Worm (Caenorhabditis elegans) whole organism, late embryonic: ENCODE measurements around the gene srh-128.
A peak's percentile ranks its signal among the peaks of the same experiment; 100 is the strongest.

Experiments
- F13H6.1 ChIP-seq: sonication (generic microtip); optimal IDR thresholded peaks from 2 replicates; lab custom pipeline; 2016; ENCODE audit warnings: missing genetic modification characterization, missing compliant biosample characterization
- K09A11.1 ChIP-seq: sonication (generic microtip); optimal IDR thresholded peaks from 2 replicates; lab custom pipeline; 2017; ENCODE audit warnings: antibody characterized with exemption, mild to moderate bottlenecking, missing genetic modification characterization, missing compliant biosample characterization; ENCODE audit not compliant: insufficient read depth
- T23F11.4 ChIP-seq: fragments of 200-800 bp; sonication (Bioruptor generic); optimal IDR thresholded peaks from 2 replicates; lab custom pipeline; 2018; ENCODE audit warnings: mild to moderate bottlenecking, missing genetic modification characterization, missing compliant biosample characterization
- ama-1 ChIP-seq: fragments of 150-350 bp; optimal IDR thresholded peaks from 2 replicates; lab custom pipeline; 2014
- ceh-18 ChIP-seq: sonication (generic microtip); optimal IDR thresholded peaks from 2 replicates; lab custom pipeline; 2016; ENCODE audit warnings: missing genetic modification characterization, missing compliant biosample characterization
- ceh-19 ChIP-seq: fragments of 200-800 bp; sonication (Bioruptor generic); optimal IDR thresholded peaks from 2 replicates; lab custom pipeline; 2018; ENCODE audit warnings: mild to moderate bottlenecking, missing genetic modification characterization, missing compliant biosample characterization
- ceh-22 ChIP-seq: sonication (generic microtip); optimal IDR thresholded peaks from 2 replicates; lab custom pipeline; 2017; ENCODE audit warnings: missing biosample characterization, missing genetic modification characterization
- ceh-30 ChIP-seq: fragments of 150-350 bp; optimal IDR thresholded peaks from 2 replicates; lab custom pipeline; 2014; ENCODE audit warnings: missing biosample characterization, missing genetic modification characterization
- ceh-34 ChIP-seq: sonication (generic microtip); optimal IDR thresholded peaks from 2 replicates; lab custom pipeline; 2016; ENCODE audit warnings: mild to moderate bottlenecking, missing genetic modification characterization, missing compliant biosample characterization
- ceh-6 ChIP-seq: fragments of 200-800 bp; sonication (Bioruptor generic); optimal IDR thresholded peaks from 2 replicates; lab custom pipeline; 2018; ENCODE audit warnings: mild to moderate bottlenecking, missing genetic modification characterization, missing compliant biosample characterization
- dmd-4 ChIP-seq: sonication (generic microtip); optimal IDR thresholded peaks from 2 replicates; lab custom pipeline; 2016; ENCODE audit warnings: borderline replicate concordance, missing genetic modification characterization, missing compliant biosample characterization
- elt-2 ChIP-seq: sonication (generic microtip); optimal IDR thresholded peaks from 2 replicates; lab custom pipeline; 2016; ENCODE audit warnings: missing genetic modification reagents, missing genetic modification characterization, missing compliant biosample characterization
- elt-4 ChIP-seq: sonication (generic microtip); optimal IDR thresholded peaks from 2 replicates; lab custom pipeline; 2016; ENCODE audit warnings: missing genetic modification characterization, missing compliant biosample characterization
- ets-4 ChIP-seq: sonication (generic microtip); optimal IDR thresholded peaks from 2 replicates; lab custom pipeline; 2016; ENCODE audit warnings: missing genetic modification characterization, missing compliant biosample characterization
- fax-1 ChIP-seq: sonication (generic microtip); optimal IDR thresholded peaks from 2 replicates; lab custom pipeline; 2016; ENCODE audit warnings: missing genotype, missing genetic modification characterization, missing compliant biosample characterization
- gmeb-2 ChIP-seq: sonication (generic microtip); optimal IDR thresholded peaks from 2 replicates; lab custom pipeline; 2016; ENCODE audit warnings: missing genetic modification characterization, inconsistent platforms, missing compliant biosample characterization
- hlh-13 ChIP-seq: fragments of 200-800 bp; sonication (Bioruptor generic); optimal IDR thresholded peaks from 2 replicates; lab custom pipeline; 2018; ENCODE audit warnings: mild to moderate bottlenecking, missing genetic modification characterization, missing compliant biosample characterization
- hlh-6 ChIP-seq: sonication (generic microtip); optimal IDR thresholded peaks from 2 replicates; lab custom pipeline; 2016; ENCODE audit warnings: missing genotype, missing genetic modification characterization, missing compliant biosample characterization
- lim-6 ChIP-seq: sonication (generic microtip); optimal IDR thresholded peaks from 2 replicates; lab custom pipeline; 2016; ENCODE audit warnings: missing genetic modification characterization, missing compliant biosample characterization
- lin-11 ChIP-seq: fragments of 200-800 bp; sonication (Bioruptor generic); optimal IDR thresholded peaks from 2 replicates; lab custom pipeline; 2018; ENCODE audit warnings: mild to moderate bottlenecking, missing genetic modification characterization, missing compliant biosample characterization
- nfya-1 ChIP-seq: sonication (generic microtip); optimal IDR thresholded peaks from 2 replicates; lab custom pipeline; 2017; ENCODE audit warnings: missing genetic modification characterization, mild to moderate bottlenecking, missing compliant biosample characterization, antibody characterized with exemption, moderate library complexity
- nhr-232 ChIP-seq: sonication (generic microtip); optimal IDR thresholded peaks from 2 replicates; lab custom pipeline; 2016; ENCODE audit warnings: missing genetic modification characterization, missing compliant biosample characterization
- odd-2 ChIP-seq: sonication (generic microtip); optimal IDR thresholded peaks from 2 replicates; lab custom pipeline; 2017; ENCODE audit warnings: antibody characterized with exemption, mild to moderate bottlenecking, missing genetic modification characterization, missing compliant biosample characterization
- pag-3 ChIP-seq: sonication (generic microtip); optimal IDR thresholded peaks from 2 replicates; lab custom pipeline; 2016; ENCODE audit warnings: missing compliant biosample characterization, missing genetic modification characterization, borderline replicate concordance
- pha-2 ChIP-seq: sonication (generic microtip); optimal IDR thresholded peaks from 2 replicates; lab custom pipeline; 2017; ENCODE audit warnings: mild to moderate bottlenecking, missing genetic modification characterization, missing compliant biosample characterization
- pha-4 ChIP-seq: fragments of 150-350 bp; optimal IDR thresholded peaks from 2 replicates; lab custom pipeline; 2018; ENCODE audit warnings: missing biosample characterization, missing genetic modification reagents, missing genetic modification characterization
- pqm-1 ChIP-seq: sonication (generic microtip); optimal IDR thresholded peaks from 2 replicates; lab custom pipeline; 2016; ENCODE audit warnings: missing genetic modification characterization, missing compliant biosample characterization
- pros-1 ChIP-seq: fragments of 150-350 bp; optimal IDR thresholded peaks from 2 replicates; lab custom pipeline; 2014; ENCODE audit warnings: missing biosample characterization, missing genetic modification reagents, missing genetic modification characterization
- ref-2 ChIP-seq: sonication (generic microtip); optimal IDR thresholded peaks from 2 replicates; lab custom pipeline; 2016; ENCODE audit warnings: missing genetic modification characterization, missing compliant biosample characterization
- sdc-2 ChIP-seq: sonication (generic microtip); optimal IDR thresholded peaks from 2 replicates; lab custom pipeline; 2016; ENCODE audit warnings: missing genotype, missing genetic modification characterization, missing compliant biosample characterization
- syd-9 ChIP-seq: sonication (generic microtip); optimal IDR thresholded peaks from 2 replicates; lab custom pipeline; 2016; ENCODE audit warnings: mild to moderate bottlenecking, missing genetic modification characterization, moderate library complexity, missing compliant biosample characterization
- tbx-7 ChIP-seq: sonication (generic microtip); optimal IDR thresholded peaks from 2 replicates; lab custom pipeline; 2016; ENCODE audit warnings: missing genotype, missing genetic modification characterization, missing compliant biosample characterization
- unc-3 ChIP-seq, 2 experiments: fragments of 200-800 bp in 1 of 2; sonication (Bioruptor generic) in 1 of 2; sonication (generic microtip) in 1 of 2; conservative IDR thresholded peaks in 1 of 2; optimal IDR thresholded peaks in 1 of 2; 2 replicates each; pipeline versions ENCODE4 v1.3.6 to Lab custom; 2016 to 2022; ENCODE audit warnings: missing compliant biosample characterization in 2 of 2, missing genetic modification characterization in 2 of 2, missing genetic modification reagents in 1 of 2
- unc-55 ChIP-seq: sonication (generic microtip); optimal IDR thresholded peaks from 2 replicates; lab custom pipeline; 2017; ENCODE audit warnings: missing biosample characterization, missing genetic modification reagents, missing genetic modification characterization
- unc-86 ChIP-seq: sonication (generic microtip); optimal IDR thresholded peaks from 2 replicates; lab custom pipeline; 2016; ENCODE audit warnings: missing genetic modification characterization, missing compliant biosample characterization
- zip-5 ChIP-seq: sonication (generic microtip); optimal IDR thresholded peaks from 2 replicates; lab custom pipeline; 2016; ENCODE audit warnings: missing genetic modification characterization, missing compliant biosample characterization

srh-128 gene

DNA sequence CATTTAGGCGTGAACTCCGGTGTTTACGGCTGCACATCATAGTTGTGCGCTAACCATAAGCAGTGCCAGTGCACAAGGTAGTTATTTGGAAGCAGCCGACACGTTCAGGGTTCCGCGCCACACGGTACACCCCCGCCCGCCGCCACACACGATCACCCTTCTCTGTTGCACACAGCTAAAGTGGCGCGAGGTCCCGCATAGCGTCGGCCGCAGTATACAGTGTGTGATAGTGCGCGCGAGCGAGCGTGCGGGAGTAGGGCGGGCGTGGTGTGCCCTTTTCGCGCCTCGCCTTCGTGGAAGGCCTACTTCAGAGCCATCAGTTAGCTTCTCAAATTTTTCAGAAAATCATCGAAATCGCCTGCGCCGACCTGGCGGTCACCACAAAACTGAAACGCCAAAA lies 31.8 kb upstream of the srh-128 start:
- TF ChIP-seq hlh-6 (tag; lab: Kevin White, UChicago): peak; percentile 37
- peak; percentile 9 for TF ChIP-seq dmd-4
- TF ChIP-seq ref-2: peak; percentile 4
- no peak for TF ChIP-seq nfya-1

DNA sequence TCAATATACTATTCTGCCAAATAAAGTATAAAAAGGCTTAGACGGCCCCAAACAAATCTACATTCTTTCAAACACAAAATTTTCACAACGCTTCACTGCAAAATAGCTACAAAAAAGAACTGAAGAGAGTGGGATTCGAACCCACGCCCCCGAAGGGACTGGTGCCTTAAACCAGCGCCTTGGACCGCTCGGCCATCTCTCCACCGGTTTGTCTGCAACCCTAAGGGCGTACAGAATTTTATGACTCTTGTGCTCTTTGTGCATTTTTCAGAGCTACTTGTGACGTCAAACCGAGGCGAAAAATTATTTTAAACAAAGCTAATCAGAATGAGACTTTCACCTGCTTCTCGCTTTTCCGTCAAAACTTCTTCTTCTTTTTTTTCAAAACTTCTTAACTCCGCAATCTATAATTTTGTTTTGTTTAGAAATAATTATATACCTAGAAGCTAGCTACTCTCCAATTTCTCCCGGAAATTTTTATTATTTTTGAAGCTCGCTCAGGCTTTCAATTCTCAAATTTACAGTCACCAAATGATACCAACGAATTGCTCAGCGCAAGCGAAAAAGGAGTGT lies 31.1 kb upstream of the srh-128 start, which contains the start of gene T05A8.8:
T05A8.8 (plus strand) TSS at position 523 of the 573 bp plus-strand sequence.
- TF ChIP-seq pag-3 (tag; lab: Kevin White, UChicago) (no peak), ceh-34 (tag; lab: Kevin White, UChicago) (no peak), pha-4 (tag; lab: Kevin White, UChicago) (no peak), pros-1 (no peak), odd-2 (tag; lab: Kevin White, UChicago) (no peak), gmeb-2 (tag; lab: Kevin White, UChicago) (no peak), ceh-22 (tag; lab: Kevin White, UChicago) (no peak), ceh-19 (GFP tag; lab: Kevin White, UChicago) (no peak), sdc-2 (no peak), elt-2 (no peak), K09A11.1 (no peak), tbx-7 (tag; lab: Kevin White, UChicago) (no peak), ceh-6 (GFP tag; lab: Kevin White, UChicago) (no peak), pqm-1 (no peak), ceh-18 (tag; lab: Kevin White, UChicago) (no peak), nhr-232 (tag; lab: Kevin White, UChicago) (no peak), ceh-30 (tag; lab: Kevin White, UChicago) (no peak), T23F11.4 (no peak), F13H6.1 (tag; lab: Kevin White, UChicago) (no peak), unc-55 (GFP tag; lab: Kevin White, UChicago) (no peak)

DNA sequence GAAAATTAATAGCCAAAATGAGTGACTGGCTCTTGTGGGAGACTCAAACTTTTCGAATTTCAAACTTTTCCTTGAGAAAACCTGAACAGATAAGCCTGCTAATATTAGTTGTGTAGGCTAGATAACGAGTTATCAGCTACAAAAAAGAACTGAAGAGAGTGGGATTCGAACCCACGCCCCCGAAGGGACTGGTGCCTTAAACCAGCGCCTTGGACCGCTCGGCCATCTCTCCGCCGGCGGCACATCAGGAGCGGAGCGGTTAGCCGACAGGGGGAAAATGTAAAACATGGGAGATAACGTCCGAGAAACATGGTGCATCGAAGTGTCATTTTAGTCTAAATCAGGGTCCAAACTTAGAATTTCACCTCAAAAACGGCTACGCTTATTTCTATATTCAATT lies 30.5 kb upstream of the srh-128 start:
- TF ChIP-seq syd-9 (tag; lab: Kevin White, UChicago) (no peak), ceh-34 (tag; lab: Kevin White, UChicago) (no peak), nhr-232 (tag; lab: Kevin White, UChicago) (no peak), lim-6 (tag; lab: Kevin White, UChicago) (no peak), pros-1 (no peak), unc-86 (tag; lab: Kevin White, UChicago) (no peak), ama-1 (no peak), hlh-13 (GFP tag; lab: Kevin White, UChicago) (no peak), ets-4 (tag; lab: Kevin White, UChicago) (no peak), elt-4 (tag; lab: Kevin White, UChicago) (no peak)
- TF ChIP-seq, all 69 proteins: peak for 0

DNA sequence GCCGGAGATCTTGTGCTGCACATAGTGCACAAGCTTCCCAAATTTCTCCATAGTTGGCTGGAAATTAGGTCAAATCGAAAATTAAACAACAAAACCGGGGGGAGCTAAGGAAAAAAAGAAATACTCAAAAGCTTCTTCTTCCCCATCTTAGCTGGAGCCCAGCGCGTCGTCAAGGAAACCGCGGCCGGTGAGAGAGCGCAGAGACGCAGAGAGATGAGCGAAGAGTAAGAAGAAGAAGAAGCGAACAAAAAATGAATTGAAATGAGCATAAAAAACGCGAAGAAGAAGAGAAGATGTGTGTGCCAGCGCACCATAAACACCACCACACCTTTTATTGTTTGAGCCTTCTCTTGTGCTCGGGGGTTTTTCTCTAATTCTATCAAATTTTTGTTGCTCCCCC lies 30.1 kb upstream of the srh-128 start, which contains the start of gene wdr-31:
wdr-31 (minus strand) TSS at position 101 of the 400 bp plus-strand sequence.
- no peak for TF ChIP-seq zip-5 (tag; lab: Kevin White, UChicago)
- TF ChIP-seq nfya-1: no peak
- TF ChIP-seq tbx-7 (tag; lab: Kevin White, UChicago): no peak
- TF ChIP-seq lin-11 (tag; lab: Kevin White, UChicago): no peak
- no peak for TF ChIP-seq pha-4 (tag; lab: Kevin White, UChicago)
- TF ChIP-seq F13H6.1 (tag; lab: Kevin White, UChicago): no peak
- TF ChIP-seq pha-2: no peak
- TF ChIP-seq sdc-2: no peak
- TF ChIP-seq fax-1: no peak
- TF ChIP-seq ama-1: no peak
- TF ChIP-seq unc-3 (GFP tag; conservative IDR thresholded peaks at IDR 0.05; lab: Robert Waterston, UW): no peak
- no peak for TF ChIP-seq unc-3 (tag; optimal IDR thresholded peaks at IDR 0.05; lab: Kevin White, UChicago)
